Worm (Caenorhabditis elegans): Measurements from ENCODE around the gene sulp-5.
A peak's percentile ranks its signal among the peaks of the same experiment; 100 is the strongest.

The sulp-5 gene

DNA sequence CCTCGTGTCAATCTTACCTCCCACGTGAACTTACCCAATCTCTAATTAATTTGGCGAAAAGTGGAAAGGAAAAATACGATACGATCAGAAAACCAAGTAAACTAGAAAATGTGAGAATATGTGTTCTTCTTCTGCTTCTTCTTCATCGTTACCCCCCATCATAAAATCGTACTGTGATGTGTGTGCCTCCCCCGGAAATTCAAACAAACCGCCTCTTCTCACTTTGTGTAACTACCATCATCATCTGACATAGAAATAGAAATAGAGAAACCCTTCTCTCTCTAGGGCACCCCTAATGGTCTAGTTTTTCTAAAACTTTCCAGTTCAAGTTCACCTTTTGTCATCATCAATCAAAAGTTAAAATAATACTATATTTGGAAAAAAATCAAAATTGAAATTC is 22.1 kb upstream of the sulp-5 start:
- TF ChIP-seq pag-3 (tag; optimal IDR thresholded peaks at IDR 0.05; ENCODE audit: borderline replicate concordance), result no peak
- no peak for TF ChIP-seq pax-1 (tag; optimal IDR thresholded peaks at IDR 0.05)
- TF ChIP-seq ceh-14 (tag; optimal IDR thresholded peaks at IDR 0.05), result no peak
- no peak for TF ChIP-seq hlh-8 (tag; optimal IDR thresholded peaks at IDR 0.05)
- no peak for TF ChIP-seq pat-9 (tag; optimal IDR thresholded peaks at IDR 0.05)
- no peak for TF ChIP-seq sox-4 (tag; optimal IDR thresholded peaks at IDR 0.05)
- no peak for TF ChIP-seq C38D4.7 (GFP tag; optimal IDR thresholded peaks at IDR 0.05)
- no peak for TF ChIP-seq hlh-15 (tag; optimal IDR thresholded peaks at IDR 0.05)
- TF ChIP-seq unc-86 (tag; optimal IDR thresholded peaks at IDR 0.05), result no peak
- TF ChIP-seq pqm-1 (tag; optimal IDR thresholded peaks at IDR 0.05), result no peak
- no peak for TF ChIP-seq unc-3 (GFP tag; conservative IDR thresholded peaks at IDR 0.05)
- TF ChIP-seq unc-3 (tag; optimal IDR thresholded peaks at IDR 0.05), result no peak
- TF ChIP-seq che-1 (tag; optimal IDR thresholded peaks at IDR 0.05), result no peak
- no peak for TF ChIP-seq fkh-10 (GFP tag; optimal IDR thresholded peaks at IDR 0.05)
- TF ChIP-seq ceh-30 (tag; optimal IDR thresholded peaks at IDR 0.05), result no peak
- TF ChIP-seq zip-5 (tag; optimal IDR thresholded peaks at IDR 0.05), result no peak
- no peak for TF ChIP-seq dve-1 (tag; optimal IDR thresholded peaks at IDR 0.05)
- no peak for TF ChIP-seq nfya-1 (tag; optimal IDR thresholded peaks at IDR 0.05)
- TF ChIP-seq hlh-30 (tag; optimal IDR thresholded peaks at IDR 0.05; ENCODE audit: insufficient read depth), result no peak
- TF ChIP-seq ceh-22 (tag; optimal IDR thresholded peaks at IDR 0.05), result no peak
- TF ChIP-seq ceh-19 (GFP tag; optimal IDR thresholded peaks at IDR 0.05), result no peak

DNA sequence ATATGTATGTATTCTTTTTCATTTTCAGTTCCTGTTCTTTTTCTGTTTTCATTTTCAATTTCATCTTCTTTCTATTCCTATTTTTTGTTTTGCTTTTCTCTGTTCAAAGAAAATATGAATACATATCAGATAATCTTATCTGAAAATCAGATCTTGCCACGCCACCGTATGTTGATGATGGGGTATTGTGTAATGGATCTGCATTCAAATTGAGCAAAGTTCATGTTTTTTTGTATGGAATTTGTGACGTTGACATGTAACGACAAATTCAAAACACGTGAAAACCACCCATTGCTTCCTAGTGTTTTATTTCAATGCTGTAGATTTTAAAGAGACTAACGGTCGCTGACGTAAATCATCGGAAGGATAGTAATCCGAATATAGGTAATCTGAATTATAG is 21.5 kb upstream of the sulp-5 start:
- TF ChIP-seq ceh-45 (GFP tag; IDR thresholded peaks at IDR 0.05) (no peak), sox-4 (tag; optimal IDR thresholded peaks at IDR 0.05) (no peak), ceh-30 (tag; optimal IDR thresholded peaks at IDR 0.05) (no peak), nhr-232 (tag; optimal IDR thresholded peaks at IDR 0.05) (no peak), ahr-1 (tag; optimal IDR thresholded peaks at IDR 0.05) (no peak), ceh-24 (tag; optimal IDR thresholded peaks at IDR 0.05) (no peak), pqm-1 (tag; optimal IDR thresholded peaks at IDR 0.05) (no peak), lim-6 (tag; optimal IDR thresholded peaks at IDR 0.05) (no peak), K09A11.1 (tag; optimal IDR thresholded peaks at IDR 0.05; ENCODE audit: insufficient read depth) (no peak), gmeb-2 (tag; optimal IDR thresholded peaks at IDR 0.05) (no peak), ceh-34 (tag; optimal IDR thresholded peaks at IDR 0.05) (no peak), fkh-10 (GFP tag; optimal IDR thresholded peaks at IDR 0.05) (no peak), ceh-31 (tag; optimal IDR thresholded peaks at IDR 0.05) (no peak)

DNA sequence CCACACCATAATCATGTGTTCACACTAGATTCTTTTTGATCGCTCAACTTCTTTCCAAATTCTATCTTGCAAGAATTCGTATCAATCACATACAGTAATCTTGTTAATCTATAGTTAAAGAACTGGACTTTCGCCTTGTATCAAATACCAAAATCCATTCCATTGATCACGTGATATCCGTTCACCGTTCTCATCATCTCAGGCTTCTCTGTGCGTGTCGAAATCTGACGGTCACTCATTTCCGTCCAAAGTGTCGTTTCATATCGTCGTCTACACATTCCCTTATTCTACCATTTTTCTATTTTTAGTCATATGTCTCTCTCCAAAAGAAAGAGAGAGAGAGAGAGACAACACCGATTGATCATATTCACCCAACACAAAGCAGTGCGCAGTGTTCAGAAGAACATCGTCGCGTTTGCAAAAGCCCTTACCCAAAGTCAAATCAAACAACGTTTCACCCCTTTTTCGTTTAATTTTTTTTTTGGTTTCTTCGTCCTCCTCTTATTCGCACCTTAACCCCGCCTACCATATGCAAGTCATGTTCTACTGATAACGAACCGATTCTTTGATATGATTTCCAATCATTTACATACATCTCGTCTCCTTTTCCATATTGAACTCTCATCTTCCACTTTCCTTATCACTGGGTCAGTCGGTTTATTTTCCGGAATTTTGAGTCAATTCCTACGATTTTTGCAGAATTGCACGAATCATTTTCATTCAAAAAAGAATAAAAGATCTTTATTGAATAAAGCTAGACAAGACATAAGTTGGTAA is 20.6 kb upstream of the sulp-5 start:
- TF ChIP-seq ceh-45 (GFP tag; IDR thresholded peaks at IDR 0.05) (no peak), pha-4 (tag; optimal IDR thresholded peaks at IDR 0.05) (no peak), ceh-34 (tag; optimal IDR thresholded peaks at IDR 0.05) (no peak), ceh-48 (tag; optimal IDR thresholded peaks at IDR 0.05) (no peak), ceh-24 (tag; optimal IDR thresholded peaks at IDR 0.05) (no peak), unc-86 (tag; optimal IDR thresholded peaks at IDR 0.05) (no peak), hlh-30 (tag; optimal IDR thresholded peaks at IDR 0.05; ENCODE audit: insufficient read depth) (peak; percentile 49), T23F11.4 (GFP tag; optimal IDR thresholded peaks at IDR 0.05) (no peak), elt-2 (tag; optimal IDR thresholded peaks at IDR 0.05) (peak; percentile 73), sox-2 (GFP tag; IDR thresholded peaks at IDR 0.05) (no peak), unc-55 (GFP tag; optimal IDR thresholded peaks at IDR 0.05) (no peak), unc-42 (tag; optimal IDR thresholded peaks at IDR 0.05) (no peak)

All from whole organism, late embryonic.